Worm (Caenorhabditis elegans) whole organism, L4 larva: ENCODE data around the gene blos-8.

Experiments used
- ceh-62 ChIP-seq: sonication (generic microtip); optimal IDR thresholded peaks from 2 replicates; lab custom pipeline; 2017; ENCODE audit warnings: missing biosample characterization, missing genetic modification characterization
- egl-27 ChIP-seq: sonication (generic microtip); optimal IDR thresholded peaks from 3 replicates; lab custom pipeline; 2017; ENCODE audit warnings: missing biosample characterization, missing genetic modification reagents, missing genetic modification characterization
- hlh-30 ChIP-seq: sonication (generic microtip); optimal IDR thresholded peaks from 2 replicates; lab custom pipeline; 2017; ENCODE audit warnings: antibody characterized with exemption, mild to moderate bottlenecking, missing genetic modification characterization, missing compliant biosample characterization; ENCODE audit not compliant: insufficient read depth
- mep-1 ChIP-seq: fragments of 150-350 bp; sonication (generic microtip); optimal IDR thresholded peaks from 3 replicates; lab custom pipeline; 2014; ENCODE audit warnings: missing biosample characterization, missing genetic modification characterization
- nhr-25 ChIP-seq: sonication (generic microtip); optimal IDR thresholded peaks from 2 replicates; lab custom pipeline; 2017; ENCODE audit warnings: missing genetic modification characterization, mild to moderate bottlenecking, missing compliant biosample characterization, antibody characterized with exemption, moderate library complexity, borderline replicate concordance; ENCODE audit not compliant: insufficient read depth
- snpc-4 ChIP-seq: fragments of 150-350 bp; optimal IDR thresholded peaks from 2 replicates; lab custom pipeline; 2014; ENCODE audit warnings: missing biosample characterization, missing genetic modification characterization
- unc-62 ChIP-seq, 3 experiments: fragments of 150-350 bp in 1 of 3; sonication (generic microtip); optimal IDR thresholded peaks in 2 of 3; peaks in 1 of 3; 1 replicate in 1 of 3; 2 replicates in 2 of 3; lab custom pipeline; 2014 to 2017; ENCODE audit warnings: missing biosample characterization in 3 of 3, missing genetic modification characterization in 3 of 3, missing genetic modification reagents in 3 of 3, missing genotype in 1 of 3
- zag-1 ChIP-seq: fragments of 150-350 bp; optimal IDR thresholded peaks from 2 replicates; lab custom pipeline; 2014; ENCODE audit warnings: missing biosample characterization, missing genetic modification characterization

- TF ChIP-seq nhr-25 (tag; lab: Kevin White, UChicago) = no peak
- TF ChIP-seq hlh-30 = no peak
- TF ChIP-seq mep-1 (tag; lab: Kevin White, UChicago) = no peak
- no peak for TF ChIP-seq egl-27 (tag; lab: Kevin White, UChicago)
- TF ChIP-seq unc-62 (GFP tag; optimal IDR thresholded peaks at IDR 0.05 in 1 of 2; lab: Kevin White, UChicago) = no peak
- no peak for TF ChIP-seq unc-62 (tag; optimal IDR thresholded peaks at IDR 0.05; lab: Kevin White, UChicago)
- TF ChIP-seq zag-1 (tag; lab: Kevin White, UChicago) = no peak
- no peak for TF ChIP-seq ceh-62 (tag; lab: Kevin White, UChicago)
- TF ChIP-seq snpc-4 (tag; lab: Kevin White, UChicago) = no peak
Measured at ce11 chrX:15430983-15431382, at the start of gene blos-8.
